Worm (Caenorhabditis elegans) whole organism, late embryonic: ENCODE data around the gene nhr-126.

ENCODE experiments used
- ama-1 ChIP-seq: fragments of 150-350 bp; optimal IDR thresholded peaks from 2 replicates; lab custom pipeline; 2014
- dmd-4 ChIP-seq: sonication (generic microtip); optimal IDR thresholded peaks from 2 replicates; lab custom pipeline; 2016; ENCODE audit warnings: borderline replicate concordance, missing genetic modification characterization, missing compliant biosample characterization
- gmeb-2 ChIP-seq: sonication (generic microtip); optimal IDR thresholded peaks from 2 replicates; lab custom pipeline; 2016; ENCODE audit warnings: missing genetic modification characterization, inconsistent platforms, missing compliant biosample characterization
- hlh-13 ChIP-seq: fragments of 200-800 bp; sonication (Bioruptor generic); optimal IDR thresholded peaks from 2 replicates; lab custom pipeline; 2018; ENCODE audit warnings: mild to moderate bottlenecking, missing genetic modification characterization, missing compliant biosample characterization
- nhr-11 ChIP-seq: fragments of 150-350 bp; optimal IDR thresholded peaks from 2 replicates; lab custom pipeline; 2014; ENCODE audit warnings: missing biosample characterization, missing genetic modification characterization
- odd-2 ChIP-seq: sonication (generic microtip); optimal IDR thresholded peaks from 2 replicates; lab custom pipeline; 2017; ENCODE audit warnings: antibody characterized with exemption, mild to moderate bottlenecking, missing genetic modification characterization, missing compliant biosample characterization
- pax-1 ChIP-seq: fragments of 150-350 bp; optimal IDR thresholded peaks from 2 replicates; lab custom pipeline; 2014; ENCODE audit warnings: missing biosample characterization, missing genetic modification characterization
- pha-2 ChIP-seq: sonication (generic microtip); optimal IDR thresholded peaks from 2 replicates; lab custom pipeline; 2017; ENCODE audit warnings: mild to moderate bottlenecking, missing genetic modification characterization, missing compliant biosample characterization
- pha-4 ChIP-seq: fragments of 150-350 bp; optimal IDR thresholded peaks from 2 replicates; lab custom pipeline; 2018; ENCODE audit warnings: missing biosample characterization, missing genetic modification reagents, missing genetic modification characterization
- pqm-1 ChIP-seq: sonication (generic microtip); optimal IDR thresholded peaks from 2 replicates; lab custom pipeline; 2016; ENCODE audit warnings: missing genetic modification characterization, missing compliant biosample characterization
- rnt-1 ChIP-seq: sonication (generic microtip); optimal IDR thresholded peaks from 2 replicates; lab custom pipeline; 2016; ENCODE audit warnings: missing genetic modification characterization, missing compliant biosample characterization
- tbx-2 ChIP-seq: sonication (generic microtip); optimal IDR thresholded peaks from 2 replicates; lab custom pipeline; 2016; ENCODE audit warnings: missing genetic modification characterization, missing compliant biosample characterization
- ttx-3 ChIP-seq: sonication (generic microtip); optimal IDR thresholded peaks from 2 replicates; lab custom pipeline; 2016; ENCODE audit warnings: missing genetic modification reagents, missing genetic modification characterization, missing compliant biosample characterization

ce11 chrV:2242630-2243029 is 13.7 kb downstream of the nhr-126 start, which contains the start of gene cyp-33C3:
- TF ChIP-seq dmd-4 (tag; lab: Kevin White, UChicago) (no peak), pqm-1 (tag; lab: Kevin White, UChicago) (no peak), nhr-11 (tag; lab: Kevin White, UChicago) (no peak), hlh-13 (GFP tag; lab: Kevin White, UChicago) (no peak), pha-2 (tag; lab: Kevin White, UChicago) (no peak), ama-1 (lab: Kevin White, UChicago) (no peak), rnt-1 (no peak), pax-1 (tag; lab: Kevin White, UChicago) (no peak), ttx-3 (tag; lab: Kevin White, UChicago) (no peak), gmeb-2 (tag; lab: Kevin White, UChicago) (no peak), pha-4 (tag; lab: Kevin White, UChicago) (no peak), odd-2 (tag; lab: Kevin White, UChicago) (no peak), tbx-2 (no peak)
